Fruit fly (Drosophila melanogaster) whole organism, embryonic: ENCODE data around the gene CG9590.

Source experiments
- BEAF-32 ChIP-seq: fragments of 200-800 bp; sonication (Bioruptor generic); optimal IDR thresholded peaks from 3 replicates; lab custom pipeline; 2017; ENCODE audit warnings: missing biosample characterization, missing genetic modification characterization, mild to moderate bottlenecking, moderate library complexity, missing genetic modification reagents
- CG10462 ChIP-seq: fragments of 200-800 bp; sonication (Bioruptor generic); optimal IDR thresholded peaks from 2 replicates; lab custom pipeline; 2016; ENCODE audit warnings: missing biosample characterization, missing genetic modification characterization
- CG10959 ChIP-seq: fragments of 200-800 bp; sonication (Bioruptor generic); IDR thresholded peaks from 2 replicates; pipeline ENCODE4 v1.3.6; 2022; ENCODE audit warnings: missing biosample characterization, missing genetic modification characterization
- CG1233 ChIP-seq: fragments of 200-800 bp; sonication (Bioruptor generic); optimal IDR thresholded peaks from 4 replicates; lab custom pipeline; 2018; ENCODE audit warnings: missing biosample characterization, mild to moderate bottlenecking, missing genetic modification characterization
- CG13287 ChIP-seq: fragments of 200-800 bp; sonication (Bioruptor generic); IDR thresholded peaks from 2 replicates; pipeline ENCODE4 v1.3.6; 2022; ENCODE audit warnings: missing biosample characterization, missing genetic modification characterization; ENCODE audit not compliant: partially characterized antibody
- CG13624 ChIP-seq: fragments of 200-800 bp; sonication (Bioruptor generic); optimal IDR thresholded peaks from 2 replicates; lab custom pipeline; 2016; ENCODE audit warnings: missing biosample characterization, missing genetic modification characterization
- CG15269 ChIP-seq: fragments of 200-800 bp; sonication (Bioruptor generic); optimal IDR thresholded peaks from 2 replicates; lab custom pipeline; 2018; ENCODE audit warnings: missing biosample characterization, mild to moderate bottlenecking, missing genetic modification characterization, moderate library complexity
- CG16779 ChIP-seq: fragments of 200-800 bp; sonication (Bioruptor generic); IDR thresholded peaks from 2 replicates; pipeline ENCODE4 v1.3.6; 2022; ENCODE audit warnings: missing biosample characterization, missing genetic modification characterization
- CG16813 ChIP-seq: fragments of 200-800 bp; sonication (Bioruptor generic); IDR thresholded peaks from 3 replicates; pipeline ENCODE4 v1.3.6; 2022; ENCODE audit warnings: missing biosample characterization, missing genetic modification characterization; ENCODE audit not compliant: partially characterized antibody
- CG17612 ChIP-seq: fragments of 200-800 bp; sonication (Bioruptor generic); IDR thresholded peaks from 2 replicates; pipeline ENCODE4 v1.3.6; 2022; ENCODE audit warnings: missing biosample characterization, missing genetic modification characterization
- CG1792 ChIP-seq: fragments of 200-800 bp; sonication (Bioruptor generic); optimal IDR thresholded peaks from 2 replicates; lab custom pipeline; 2016; ENCODE audit warnings: missing biosample characterization, missing genetic modification characterization
- CG2129 ChIP-seq: fragments of 200-800 bp; sonication (Bioruptor generic); IDR thresholded peaks from 2 replicates; pipeline ENCODE4 v1.3.6; 2022; ENCODE audit warnings: missing biosample characterization, missing genetic modification characterization; ENCODE audit not compliant: partially characterized antibody
- CG33557 ChIP-seq: fragments of 200-800 bp; sonication (Bioruptor generic); optimal IDR thresholded peaks from 2 replicates; lab custom pipeline; 2019; ENCODE audit warnings: missing biosample characterization, mild to moderate bottlenecking, missing genetic modification characterization, moderate library complexity
- CG34224 ChIP-seq: fragments of 200-800 bp; sonication (Bioruptor generic); IDR thresholded peaks from 3 replicates; pipeline ENCODE4 v1.3.6; 2022; ENCODE audit warnings: missing biosample characterization, missing genetic modification characterization; ENCODE audit not compliant: partially characterized antibody
- CG42726 ChIP-seq: fragments of 200-800 bp; sonication (Bioruptor generic); IDR thresholded peaks from 2 replicates; pipeline ENCODE4 v1.3.6; 2022; ENCODE audit warnings: missing biosample characterization, missing genetic modification characterization; ENCODE audit not compliant: partially characterized antibody
- CG4360 ChIP-seq: fragments of 200-800 bp; sonication (Bioruptor generic); IDR thresholded peaks from 2 replicates; pipeline ENCODE4 v1.3.6; 2022; ENCODE audit warnings: missing biosample characterization, missing genetic modification characterization
- CG6689 ChIP-seq: fragments of 200-800 bp; sonication (Bioruptor generic); IDR thresholded peaks from 2 replicates; pipeline ENCODE4 v1.3.6; 2022; ENCODE audit warnings: missing biosample characterization, missing genetic modification characterization
- CG6854 ChIP-seq: fragments of 200-800 bp; sonication (Bioruptor generic); optimal IDR thresholded peaks from 3 replicates; lab custom pipeline; 2017; ENCODE audit warnings: missing biosample characterization, mild to moderate bottlenecking, missing genetic modification characterization
- CG7556 ChIP-seq: fragments of 200-800 bp; sonication (Bioruptor generic); optimal IDR thresholded peaks from 2 replicates; lab custom pipeline; 2017; ENCODE audit warnings: missing biosample characterization, mild to moderate bottlenecking, missing genetic modification characterization
- CG7963 ChIP-seq: fragments of 200-800 bp; sonication (Bioruptor generic); IDR thresholded peaks from 3 replicates; pipeline ENCODE4 v1.3.6; 2022; ENCODE audit warnings: missing biosample characterization, missing genetic modification characterization; ENCODE audit not compliant: partially characterized antibody
- CG9727 ChIP-seq: fragments of 200-800 bp; sonication (Bioruptor generic); optimal IDR thresholded peaks from 3 replicates; lab custom pipeline; 2017; ENCODE audit warnings: missing biosample characterization, mild to moderate bottlenecking, missing genetic modification characterization
- CG9932 ChIP-seq: fragments of 200-800 bp; sonication (Bioruptor generic); IDR thresholded peaks from 2 replicates; pipeline ENCODE4 v1.3.6; 2022; ENCODE audit warnings: missing biosample characterization, missing genetic modification characterization
- Dref ChIP-seq: fragments of 200-800 bp; sonication (Bioruptor generic); IDR thresholded peaks from 2 replicates; pipeline ENCODE4 v1.3.6; 2022; ENCODE audit warnings: missing biosample characterization, missing genetic modification characterization
- Eip74EF ChIP-seq, 2 experiments: fragments of 200-800 bp in 1 of 2; fragments of >200 bp in 1 of 2; sonication (Bioruptor generic) in 1 of 2; optimal IDR thresholded peaks; 2 replicates each; lab custom pipeline; 2017 to 2019; ENCODE audit warnings: missing biosample characterization in 2 of 2, missing genetic modification characterization in 2 of 2, mild to moderate bottlenecking in 1 of 2, moderate library complexity in 1 of 2
- Gug ChIP-seq: fragments of 200-800 bp; sonication (Bioruptor generic); IDR thresholded peaks from 4 replicates; pipeline ENCODE4 v1.3.6; 2022; ENCODE audit warnings: missing biosample characterization, missing genetic modification characterization
- HLH4C ChIP-seq: fragments of 200-800 bp; sonication (Bioruptor generic); IDR thresholded peaks from 3 replicates; pipeline ENCODE4 v1.3.6; 2022; ENCODE audit warnings: missing biosample characterization, missing genetic modification characterization; ENCODE audit not compliant: partially characterized antibody
- Hmr ChIP-seq: fragments of 200-800 bp; sonication (Bioruptor generic); optimal IDR thresholded peaks from 3 replicates; lab custom pipeline; 2017; ENCODE audit warnings: mild to moderate bottlenecking, missing biosample characterization, missing genetic modification reagents, missing genetic modification characterization
- Hr78 ChIP-seq, 2 experiments: fragments of 200-800 bp in 1 of 2; fragments of >200 bp in 1 of 2; sonication (Bioruptor generic) in 1 of 2; optimal IDR thresholded peaks; 2 replicates each; lab custom pipeline; 2017 to 2019; ENCODE audit warnings: missing biosample characterization in 2 of 2, missing genetic modification characterization in 2 of 2, mild to moderate bottlenecking in 1 of 2, moderate library complexity in 1 of 2
- Med ChIP-seq: fragments of 200-800 bp; sonication (Bioruptor generic); peaks from one replicate; lab custom pipeline; 2016; ENCODE audit warnings: missing biosample characterization, missing genetic modification characterization, mild to moderate bottlenecking, inconsistent platforms, moderate library complexity
- PHDP ChIP-seq: fragments of 200-800 bp; sonication (Bioruptor generic); optimal IDR thresholded peaks from 3 replicates; lab custom pipeline; 2018; ENCODE audit warnings: missing biosample characterization, mild to moderate bottlenecking, missing genetic modification characterization, moderate library complexity
- Sin3A ChIP-seq: fragments of >200 bp; optimal IDR thresholded peaks from 2 replicates; lab custom pipeline; 2018
- ase ChIP-seq: fragments of 200-800 bp; sonication (Bioruptor generic); IDR thresholded peaks from 3 replicates; pipeline ENCODE4 v1.3.6; 2022; ENCODE audit warnings: missing biosample characterization, missing genetic modification characterization
- ato ChIP-seq: fragments of 200-800 bp; sonication (Bioruptor generic); IDR thresholded peaks from 2 replicates; pipeline ENCODE4 v1.3.6; 2022; ENCODE audit warnings: missing biosample characterization, missing genetic modification characterization; ENCODE audit not compliant: partially characterized antibody
- bigmax ChIP-seq: fragments of 200-800 bp; sonication (Bioruptor generic); optimal IDR thresholded peaks from 2 replicates; lab custom pipeline; 2018; ENCODE audit warnings: missing biosample characterization, mild to moderate bottlenecking, missing genetic modification characterization
- corto ChIP-seq: fragments of 200-800 bp; sonication (Bioruptor generic); optimal IDR thresholded peaks from 2 replicates; lab custom pipeline; 2016; ENCODE audit warnings: missing biosample characterization, mild to moderate bottlenecking, missing genetic modification characterization, moderate library complexity
- dimm ChIP-seq: fragments of 200-800 bp; sonication (Bioruptor generic); IDR thresholded peaks from 2 replicates; pipeline ENCODE4 v1.3.6; 2022; ENCODE audit warnings: missing biosample characterization, missing genetic modification characterization
- dm ChIP-seq: fragments of 200-800 bp; sonication (Bioruptor generic); optimal IDR thresholded peaks from 3 replicates; lab custom pipeline; 2016; ENCODE audit warnings: missing biosample characterization, missing genetic modification characterization
- eyg ChIP-seq: fragments of 200-800 bp; sonication (Bioruptor generic); optimal IDR thresholded peaks from 3 replicates; lab custom pipeline; 2016; ENCODE audit warnings: missing biosample characterization, missing genetic modification characterization
- gce ChIP-seq: fragments of 200-800 bp; sonication (Bioruptor generic); IDR thresholded peaks from 3 replicates; pipeline ENCODE4 v1.3.6; 2022; ENCODE audit warnings: missing biosample characterization, missing genetic modification characterization
- gsb ChIP-seq: fragments of 200-800 bp; sonication (Bioruptor generic); IDR thresholded peaks from 2 replicates; pipeline ENCODE4 v1.3.6; 2022; ENCODE audit warnings: missing biosample characterization, missing genetic modification characterization
- knrl ChIP-seq: fragments of 200-800 bp; sonication (Bioruptor generic); IDR thresholded peaks from 3 replicates; pipeline ENCODE4 v1.3.6; 2022; ENCODE audit warnings: missing biosample characterization, missing genetic modification characterization; ENCODE audit not compliant: partially characterized antibody
- lola ChIP-seq, 3 experiments: fragments of >200 bp in 2 of 3; fragments of 200-800 bp in 1 of 3; sonication (Bioruptor generic) in 1 of 3; optimal IDR thresholded peaks; 2 replicates each; lab custom pipeline; 2017 to 2019; ENCODE audit warnings: missing biosample characterization in 3 of 3, missing genetic modification characterization in 3 of 3, mild to moderate bottlenecking in 1 of 3, moderate library complexity in 1 of 3
- pan ChIP-seq, 4 experiments: fragments of >200 bp in 3 of 4; fragments of 200-800 bp in 1 of 4; sonication (Bioruptor generic) in 1 of 4; optimal IDR thresholded peaks in 3 of 4; IDR thresholded peaks in 1 of 4; 2 replicates each; pipeline versions ENCODE4 v1.3.6 to Lab custom; 2017 to 2022; ENCODE audit warnings: missing biosample characterization in 2 of 4, missing genetic modification characterization in 2 of 4, mixed read lengths in 1 of 4
- psq ChIP-seq: fragments of 200-800 bp; sonication (Bioruptor generic); optimal IDR thresholded peaks from 2 replicates; lab custom pipeline; 2017; ENCODE audit warnings: missing biosample characterization, missing genetic modification characterization
- slou ChIP-seq: fragments of 200-800 bp; sonication (Bioruptor generic); optimal IDR thresholded peaks from 3 replicates; lab custom pipeline; 2016; ENCODE audit warnings: missing biosample characterization, missing genetic modification characterization
- tgo ChIP-seq: fragments of 200-800 bp; sonication (Bioruptor generic); IDR thresholded peaks from 3 replicates; pipeline ENCODE4 v1.3.6; 2022; ENCODE audit warnings: missing biosample characterization, missing genetic modification characterization
- ttk ChIP-seq: fragments of 200-800 bp; sonication (Bioruptor generic); IDR thresholded peaks from 2 replicates; pipeline ENCODE4 v2.1.2; 2022; ENCODE audit warnings: missing biosample characterization, missing genetic modification characterization
- vvl ChIP-seq: fragments of 200-800 bp; sonication (Bioruptor generic); IDR thresholded peaks from 2 replicates; pipeline ENCODE4 v1.3.6; 2022; ENCODE audit warnings: missing biosample characterization, missing genetic modification characterization

Gene CG9590

DNA sequence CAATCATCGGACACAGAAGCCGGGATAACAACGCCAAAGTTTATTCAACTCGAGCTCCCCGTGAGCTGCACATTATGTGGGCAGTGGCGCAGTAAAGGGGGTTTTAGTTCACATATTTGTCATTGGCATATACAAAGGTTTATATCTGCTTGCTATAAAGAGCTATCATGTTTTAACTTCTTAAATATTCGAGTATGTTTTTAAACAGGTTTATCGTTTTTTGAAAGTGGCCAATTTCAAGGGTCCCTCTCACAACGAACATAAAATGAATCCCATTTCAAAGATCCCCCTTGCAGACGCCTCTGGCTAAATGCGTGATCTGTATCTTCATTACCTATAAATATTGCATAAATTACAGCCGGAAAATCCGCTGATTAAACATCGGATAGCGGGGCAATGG is 41.1 kb downstream of the CG9590 start (continued):
- peak in 1 of 2 experiments; percentile 22 for TF ChIP-seq Hr78 (GFP tag; optimal IDR thresholded peaks at IDR 0.05; lab: Kevin White, UChicago)
- TF ChIP-seq Sin3A (lab: Kevin White, UChicago) = no peak
- TF ChIP-seq Gug (GFP tag; lab: Robert Waterston, UW) = 0 out of 4 replicates have a peak, but pooled peaks have one; percentile 2
- peak; percentile 35; the same call in 2 of the 3 replicates for TF ChIP-seq tgo (GFP tag; lab: Robert Waterston, UW)
- TF ChIP-seq CG16779 = no peak
- no peak for TF ChIP-seq psq (GFP tag; lab: Kevin White, UChicago)
- TF ChIP-seq PHDP = no peak
- TF ChIP-seq dm = no peak
- TF ChIP-seq vvl (GFP tag; lab: Robert Waterston, UW) = no peak
- TF ChIP-seq CG42726 = no peak
- TF ChIP-seq gsb (GFP tag; lab: Robert Waterston, UW) = no peak
- no peak for TF ChIP-seq Dref (GFP tag; lab: Robert Waterston, UW)
- no peak for TF ChIP-seq CG13624 (GFP tag; lab: Kevin White, UChicago)

DNA sequence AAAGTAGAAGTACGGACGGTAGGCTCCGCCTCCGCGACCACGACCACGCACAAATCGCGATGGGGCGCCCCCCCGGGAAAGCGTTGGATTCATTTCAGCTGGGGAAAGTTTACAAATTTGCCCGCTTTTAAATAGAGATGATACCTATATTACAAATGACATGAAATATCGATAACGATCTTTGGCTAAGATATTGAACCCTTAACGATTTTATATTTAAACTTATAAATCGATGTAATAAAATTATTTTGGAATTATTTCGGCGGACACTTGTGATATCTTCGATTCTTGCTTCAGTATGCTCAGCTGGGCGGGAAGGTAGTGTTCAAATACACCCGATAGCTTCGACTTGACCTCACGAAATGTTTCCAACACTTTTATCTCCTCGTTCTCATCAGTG is 46.0 kb downstream of the CG9590 start, which contains the start of gene rec:
TSS of gene rec (minus strand) at position 108 of the 400 bp plus-strand sequence.
- peak; percentile 66 for TF ChIP-seq Med (GFP tag; lab: Kevin White, UChicago)
- peak; percentile 57; the same call in 2 of the 3 replicates for TF ChIP-seq HLH4C (GFP tag; lab: Robert Waterston, UW)
- TF ChIP-seq CG15269 (tag; lab: Kevin White, UChicago) = no peak
- no peak for TF ChIP-seq CG17612
- no peak for TF ChIP-seq lola (GFP tag; optimal IDR thresholded peaks at IDR 0.05; lab: Kevin White, UChicago)
- no peak for TF ChIP-seq CG6689 (GFP tag; lab: Robert Waterston, UW)
- TF ChIP-seq CG9932 (GFP tag; lab: Robert Waterston, UW) = no peak
- no peak for TF ChIP-seq dimm (GFP tag; lab: Robert Waterston, UW)
- TF ChIP-seq CG7556 (GFP tag; lab: Kevin White, UChicago) = no peak
- TF ChIP-seq Hmr = no peak
- peak; percentile 42; the same call in 1 of the 3 replicates for TF ChIP-seq CG34224 (GFP tag; lab: Robert Waterston, UW)
- no peak for TF ChIP-seq bigmax (GFP tag; lab: Kevin White, UChicago)
- no peak for TF ChIP-seq Eip74EF (GFP tag; optimal IDR thresholded peaks at IDR 0.05; lab: Kevin White, UChicago)
- TF ChIP-seq gce (GFP tag; lab: Robert Waterston, UW) = no peak
- TF ChIP-seq BEAF-32 (GFP tag; lab: Kevin White, UChicago) = peak; percentile 60
- no peak for TF ChIP-seq CG6854
- TF ChIP-seq CG4360 (GFP tag; lab: Robert Waterston, UW) = no peak
- no peak for TF ChIP-seq ase
- TF ChIP-seq CG9727 (GFP tag; lab: Kevin White, UChicago) = no peak
- no peak for TF ChIP-seq CG7963 (GFP tag; lab: Robert Waterston, UW)
- TF ChIP-seq CG1233 (GFP tag; lab: Kevin White, UChicago) = no peak
- TF ChIP-seq ato (GFP tag; lab: Robert Waterston, UW) = no peak
- TF ChIP-seq eyg (GFP tag; lab: Kevin White, UChicago) = no peak
- no peak for TF ChIP-seq CG10462 (GFP tag; lab: Kevin White, UChicago)
- peak; percentile 17; the same call in 1 of the 2 replicates for TF ChIP-seq CG2129 (GFP tag; lab: Robert Waterston, UW)
- no peak for TF ChIP-seq CG1792 (GFP tag; lab: Kevin White, UChicago)
- no peak for TF ChIP-seq CG10959
- TF ChIP-seq knrl (GFP tag; lab: Robert Waterston, UW) = peak; percentile 66; the same call in 2 of the 3 replicates
- TF ChIP-seq CG33557 (GFP tag; lab: Kevin White, UChicago) = no peak
- TF ChIP-seq ttk (GFP tag; lab: Robert Waterston, UW) = no peak
- TF ChIP-seq corto (GFP tag; lab: Kevin White, UChicago) = no peak
- no peak for TF ChIP-seq pan (optimal IDR thresholded peaks at IDR 0.05; lab: Kevin White, UChicago)
- no peak for TF ChIP-seq pan (GFP tag; optimal IDR thresholded peaks at IDR 0.05 in 1 of 2, IDR thresholded peaks at IDR 0.05 in 1 of 2)
- peak; percentile 35; the same call in 2 of the 3 replicates for TF ChIP-seq CG16813
- TF ChIP-seq Dref (GFP tag; lab: Robert Waterston, UW) = peak; percentile 52
- TF ChIP-seq slou (GFP tag; lab: Kevin White, UChicago) = no peak
- peak; percentile 74 for TF ChIP-seq CG13287
